Fruit fly (Drosophila melanogaster) whole organism, prepupa: ENCODE measurements around the gene Phb1.

Experiments used
- Hr4 ChIP-seq: fragments of 200-800 bp; sonication (Bioruptor generic); optimal IDR thresholded peaks from 3 replicates; lab custom pipeline; 2016; ENCODE audit warnings: missing biosample characterization, missing genetic modification characterization
- net ChIP-seq: fragments of 200-800 bp; sonication (Bioruptor generic); optimal IDR thresholded peaks from 3 replicates; lab custom pipeline; 2016; ENCODE audit warnings: missing biosample characterization, missing genetic modification characterization

dm6 chr2L:19133465-19134365, 10.0 kb upstream of the Phb1 start, which contains the start of gene brat:
- TF ChIP-seq net (no peak), Hr4 (GFP tag; lab: Kevin White, UChicago) (peak; percentile 57)
